Worm (Caenorhabditis elegans): ENCODE measurements around the gene scav-5.

The scav-5 gene

DNA sequence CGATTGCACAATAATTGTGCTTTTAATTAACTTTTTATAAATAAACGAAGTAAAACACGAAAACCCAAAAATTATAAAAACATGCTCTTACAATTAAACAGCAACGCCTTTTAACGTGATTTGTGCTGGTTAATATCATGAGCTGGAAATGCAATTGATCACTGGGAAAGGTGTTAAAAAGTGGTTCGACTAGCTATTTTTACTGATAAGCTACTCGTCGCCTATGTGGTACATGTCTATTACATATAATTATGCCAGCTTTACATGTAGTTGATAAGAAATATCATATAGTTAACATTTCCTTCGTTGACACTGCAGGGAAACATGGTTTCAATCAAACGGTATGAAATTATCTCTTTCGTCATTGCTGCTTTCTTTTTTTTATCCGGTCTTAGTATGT lies at the start of gene scav-5:
scav-5 (plus strand) TSS at position 297 of the 400 bp plus-strand sequence.
- no peak for TF ChIP-seq unc-62 (GFP tag; optimal IDR thresholded peaks at IDR 0.05)

DNA sequence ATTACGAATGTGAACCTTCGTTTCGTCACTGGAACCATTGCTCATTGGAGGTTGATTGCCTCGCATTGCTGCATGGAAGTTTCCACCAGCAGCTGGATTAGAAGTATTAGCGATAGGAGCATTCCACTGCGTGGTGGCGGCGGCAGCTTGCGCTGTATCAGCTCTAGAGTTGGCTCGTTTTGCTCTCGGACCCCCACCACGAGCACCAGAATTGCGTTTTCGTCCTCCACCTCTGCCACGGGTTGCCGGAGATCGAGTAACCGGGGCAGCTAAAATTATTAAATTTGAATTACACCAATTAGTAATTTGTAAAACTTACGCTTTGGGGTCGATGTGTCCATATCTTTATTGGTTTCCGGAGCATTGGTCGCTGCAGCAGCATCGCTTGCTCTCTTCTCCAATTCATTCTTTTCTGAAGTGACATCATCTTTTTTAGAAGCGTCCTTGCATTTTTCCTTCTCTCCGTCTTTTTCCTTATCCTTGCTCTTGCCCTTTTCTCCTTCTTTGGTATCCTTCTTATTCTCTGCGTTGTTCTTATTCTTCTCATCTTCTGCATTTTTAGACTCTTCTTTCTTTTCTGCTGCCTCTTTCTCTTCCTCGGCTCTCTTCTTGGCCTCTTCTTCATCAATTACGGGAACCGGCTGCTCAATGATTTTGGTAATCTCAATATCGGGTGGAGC lies 43.9 kb upstream of the scav-5 start:
- TF ChIP-seq unc-62 (GFP tag; optimal IDR thresholded peaks at IDR 0.05) = no peak

- no peak for TF ChIP-seq unc-62 (GFP tag; optimal IDR thresholded peaks at IDR 0.05)
Observed at ce11 chrX:9822173-9822572, 36.0 kb upstream of the scav-5 start, which contains the start of gene dpy-22. Gene dpy-22 (minus strand): TSS chrX:9822273.

DNA sequence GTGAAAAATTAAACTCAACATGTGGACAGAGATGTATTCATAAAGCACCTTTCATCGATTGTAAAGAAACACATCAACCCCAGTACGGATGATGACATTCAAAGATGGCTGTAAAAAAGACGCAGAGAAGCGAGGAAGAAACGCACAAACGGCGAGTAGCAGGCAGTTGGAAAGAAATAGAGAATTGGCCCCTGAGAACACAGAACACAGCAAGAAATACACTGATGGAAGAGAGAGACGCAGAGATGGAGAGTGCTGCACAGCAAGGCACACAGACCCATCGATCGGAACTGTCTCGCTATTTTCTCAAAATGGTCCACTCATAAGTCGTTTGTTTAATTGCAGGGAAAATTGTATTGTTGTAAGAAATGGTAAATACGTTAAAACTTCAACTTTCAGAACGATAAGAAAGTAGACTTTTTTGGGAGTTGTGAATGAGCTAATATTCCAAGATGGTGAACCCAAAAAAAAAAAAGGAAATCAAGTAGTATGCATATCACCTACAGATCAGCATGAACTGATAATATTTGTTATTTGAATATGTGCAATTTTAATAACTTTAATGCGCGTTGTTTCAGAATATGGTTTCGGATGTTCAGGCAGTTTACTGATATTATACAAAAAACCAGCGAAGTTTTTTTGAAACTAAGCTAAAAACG lies 35.4 kb upstream of the scav-5 start:
- TF ChIP-seq unc-62 (GFP tag; optimal IDR thresholded peaks at IDR 0.05) = no peak

ce11 chrX:9831215-9831614 lies 26.9 kb upstream of the scav-5 start, which contains the start of gene rrc-1:
Gene rrc-1 (minus strand): TSS chrX:9831288.
- TF ChIP-seq unc-62 (GFP tag; optimal IDR thresholded peaks at IDR 0.05) = no peak

DNA sequence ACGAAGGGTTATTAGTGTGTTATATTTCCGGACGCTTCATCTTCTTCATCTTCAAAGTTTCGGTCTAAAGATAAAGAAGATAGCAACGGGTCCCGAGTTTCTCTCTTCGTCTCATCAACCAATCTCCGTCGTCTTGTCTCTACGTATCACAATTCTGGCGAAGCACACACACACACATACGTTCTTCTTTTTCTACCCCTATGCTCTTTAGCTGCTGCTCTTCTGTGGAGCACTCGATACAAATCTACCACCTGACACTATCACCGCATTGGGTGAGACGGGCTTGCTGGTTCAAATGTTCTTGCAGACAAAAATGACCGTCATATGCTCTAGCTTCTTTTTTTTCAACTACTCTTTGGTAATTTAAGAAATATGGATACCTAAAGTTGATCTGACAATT lies 25.8 kb upstream of the scav-5 start:
- TF ChIP-seq unc-62 (GFP tag; optimal IDR thresholded peaks at IDR 0.05) = no peak

ce11 chrX:9837989-9838541 lies 20.1 kb upstream of the scav-5 start, which contains the start of gene ipla-2:
Gene ipla-2 (minus strand): TSS chrX:9838039.
- no peak for TF ChIP-seq unc-62 (GFP tag; optimal IDR thresholded peaks at IDR 0.05)

DNA sequence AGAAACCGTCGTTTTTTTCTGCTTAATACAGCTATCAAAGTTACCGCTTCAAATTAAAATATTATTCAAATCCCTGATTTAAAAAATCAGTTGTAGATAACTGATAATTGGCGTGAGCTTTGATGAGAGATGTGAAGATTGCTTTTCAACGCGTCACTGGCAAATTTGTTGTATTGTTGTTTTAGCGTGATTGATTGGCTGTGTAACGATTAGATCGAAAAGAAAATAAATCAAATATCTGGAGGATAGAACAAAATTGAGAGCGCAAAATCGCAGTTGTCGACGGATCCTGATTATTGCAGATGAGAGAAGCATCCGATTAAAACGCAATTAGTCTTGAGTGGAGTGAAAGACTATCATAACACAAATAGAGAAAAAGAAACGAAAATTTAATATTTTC lies 17.3 kb upstream of the scav-5 start:
- no peak for TF ChIP-seq unc-62 (GFP tag; optimal IDR thresholded peaks at IDR 0.05)

ce11 chrX:9842102-9842501 lies 16.1 kb upstream of the scav-5 start:
- no peak for TF ChIP-seq unc-62 (GFP tag; optimal IDR thresholded peaks at IDR 0.05)

ce11 chrX:9843568-9843967 lies 14.6 kb upstream of the scav-5 start:
- TF ChIP-seq unc-62 (GFP tag; optimal IDR thresholded peaks at IDR 0.05) = no peak

DNA sequence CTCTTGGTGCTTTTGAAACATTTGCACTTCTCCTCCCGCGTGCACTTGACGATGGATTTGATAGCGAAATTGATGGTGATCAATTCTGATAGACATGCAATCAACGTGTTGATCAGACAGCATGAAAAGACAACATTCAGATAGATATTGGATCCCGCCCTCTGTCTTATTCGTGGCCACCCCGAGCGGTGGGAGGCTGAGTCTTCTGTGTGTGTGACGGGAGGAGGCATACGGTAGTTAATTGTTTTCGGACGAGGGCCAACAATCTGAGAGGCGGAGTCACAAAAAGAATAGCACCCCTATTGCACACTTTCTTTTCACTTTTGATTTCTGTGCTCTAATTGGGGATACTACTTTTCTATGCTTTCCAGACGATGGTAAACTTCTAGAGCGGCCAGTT lies 12.2 kb upstream of the scav-5 start:
- no peak for TF ChIP-seq unc-62 (GFP tag; optimal IDR thresholded peaks at IDR 0.05)

DNA sequence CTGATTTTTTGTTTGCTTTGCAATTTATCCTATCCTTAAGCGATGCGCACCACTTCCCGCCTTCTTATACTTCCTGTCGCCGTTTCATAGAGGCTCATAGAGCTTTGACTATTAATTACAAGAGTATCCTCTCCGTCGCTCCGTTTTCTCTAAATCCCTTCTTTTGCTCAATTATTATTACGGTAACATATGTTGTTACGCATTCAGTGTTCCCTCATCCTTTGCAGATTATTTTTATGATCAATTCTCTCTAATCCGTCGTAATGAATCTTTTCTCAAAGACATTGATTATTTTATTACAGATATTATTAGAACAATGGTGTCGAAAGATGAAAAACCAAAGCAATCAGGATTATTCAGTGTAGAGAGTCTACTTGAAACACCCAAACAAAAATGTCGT lies 11.2 kb upstream of the scav-5 start, which contains the start of gene vab-15:
vab-15 (plus strand) TSS at position 301 of the 400 bp plus-strand sequence.
- no peak for TF ChIP-seq unc-62 (GFP tag; optimal IDR thresholded peaks at IDR 0.05)

ce11 chrX:9848214-9848789 lies 9.9 kb upstream of the scav-5 start:
- no peak for TF ChIP-seq unc-62 (GFP tag; optimal IDR thresholded peaks at IDR 0.05)

- TF ChIP-seq unc-62 (GFP tag; optimal IDR thresholded peaks at IDR 0.05) = no peak
Observed at ce11 chrX:9850258-9850657, 7.9 kb upstream of the scav-5 start, which contains the start of gene lec-8. Gene lec-8 (plus strand): TSS chrX:9850571.

- no peak for TF ChIP-seq unc-62 (GFP tag; optimal IDR thresholded peaks at IDR 0.05)
Observed at ce11 chrX:9851745-9852330, 6.3 kb upstream of the scav-5 start, which contains the start of gene lec-7. Gene lec-7 (plus strand): TSS chrX:9852041.

DNA sequence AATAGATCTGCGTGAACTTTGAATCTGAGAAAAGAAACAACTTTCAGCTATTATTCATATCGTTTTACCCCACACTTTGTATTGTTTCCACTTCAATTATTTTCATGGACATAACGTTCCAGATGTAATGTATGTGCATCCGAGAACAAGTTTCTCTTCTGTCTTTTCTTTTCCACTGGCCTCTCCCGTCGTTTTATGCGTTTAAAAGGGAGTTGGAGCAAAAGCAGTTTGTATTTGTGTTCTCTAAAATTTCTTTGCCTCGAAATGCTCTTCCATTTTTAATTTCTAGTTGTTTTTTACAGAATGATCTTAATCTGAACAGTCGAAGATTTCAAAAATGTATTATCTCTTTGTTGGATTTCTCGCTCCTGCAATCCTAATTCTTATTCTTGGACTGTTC lies 1.5 kb upstream of the scav-5 start, which contains the start of gene R07B1.11:
R07B1.11 (plus strand) TSS at position 301 of the 400 bp plus-strand sequence.
- TF ChIP-seq unc-62 (GFP tag; optimal IDR thresholded peaks at IDR 0.05) = no peak
